Worm (Caenorhabditis elegans) whole organism, midembryonic: ENCODE results near the gene lgc-38.

ENCODE experiments used
- cog-1 ChIP-seq: sonication (generic microtip); optimal IDR thresholded peaks from 2 replicates; lab custom pipeline; 2016; ENCODE audit warnings: missing genetic modification characterization, missing compliant biosample characterization
- flt-1 ChIP-seq: fragments of 200-800 bp; sonication (Bioruptor generic); IDR thresholded peaks from 2 replicates; pipeline ENCODE4 v1.3.6; 2022; ENCODE audit warnings: missing genetic modification characterization, missing compliant biosample characterization
- med-1 ChIP-seq: sonication (generic microtip); optimal IDR thresholded peaks from 2 replicates; lab custom pipeline; 2017; ENCODE audit warnings: missing genetic modification characterization, mild to moderate bottlenecking, missing compliant biosample characterization, antibody characterized with exemption, missing genetic modification reagents; ENCODE audit not compliant: insufficient read depth
- ref-1 ChIP-seq: fragments of 200-800 bp; sonication (Bioruptor generic); conservative IDR thresholded peaks from 2 replicates; pipeline ENCODE4 v1.3.6; 2022; ENCODE audit warnings: missing genetic modification reagents, missing genetic modification characterization, missing compliant biosample characterization
- tab-1 ChIP-seq: fragments of 200-800 bp; sonication (Bioruptor generic); IDR thresholded peaks from 2 replicates; pipeline ENCODE4 v1.3.6; 2022; ENCODE audit warnings: missing genetic modification characterization, missing compliant biosample characterization

DNA sequence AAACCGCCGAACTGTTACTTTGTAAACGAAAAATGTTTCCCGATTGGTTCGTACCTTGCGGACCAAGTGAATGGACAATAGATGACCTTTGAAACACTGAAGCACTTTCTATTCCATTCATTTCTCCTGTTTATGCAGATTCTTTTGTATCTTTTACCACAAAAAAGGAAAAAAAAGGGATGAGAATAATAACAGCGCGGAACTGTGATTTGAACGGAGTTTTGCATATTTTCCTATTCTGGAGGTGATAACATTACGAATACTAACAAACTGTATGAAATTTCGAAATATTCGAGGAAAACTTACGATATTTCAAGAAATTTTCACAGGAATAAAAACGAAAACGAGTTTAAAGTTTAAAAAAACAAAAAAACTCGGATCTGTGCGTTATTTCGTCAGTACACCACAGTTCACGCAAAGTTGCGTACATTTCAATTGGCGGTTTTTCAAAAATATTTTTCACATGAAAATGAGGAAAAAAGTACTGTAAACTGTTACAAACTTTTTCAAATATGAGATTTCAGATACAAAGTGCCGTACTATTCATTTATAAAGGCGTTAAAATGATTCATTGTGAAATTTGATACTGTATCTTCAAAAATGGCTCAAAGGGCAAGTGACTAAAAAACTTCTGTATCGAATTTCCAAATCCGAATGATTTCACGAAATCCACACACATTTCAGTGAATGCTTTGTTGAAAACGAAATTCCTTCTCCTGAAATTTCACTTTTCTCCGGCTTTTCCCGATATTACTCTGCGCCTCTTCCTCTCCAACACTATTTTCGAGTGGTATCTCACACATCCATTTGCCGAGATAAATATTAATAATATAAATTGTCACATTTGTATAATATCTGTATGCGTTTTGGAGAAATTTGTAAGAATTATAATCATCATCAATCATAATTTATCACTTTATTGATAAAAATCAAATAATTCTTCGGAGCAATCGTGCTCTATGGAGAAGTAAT, 25.6 kb downstream of the lgc-38 start:
- TF ChIP-seq cog-1 (tag; lab: Kevin White, UChicago) (no peak), ref-1 (no peak), flt-1 (no peak), tab-1 (GFP tag; lab: Robert Waterston, UW) (no peak), med-1 (GFP tag; lab: Kevin White, UChicago) (no peak)
